Worm (Caenorhabditis elegans) whole organism, L3 larva: Measurements from ENCODE around the gene hot-6.

ENCODE experiments used
- ZK546.5 ChIP-seq: sonication (generic microtip); optimal IDR thresholded peaks from 2 replicates; lab custom pipeline; 2017; ENCODE audit warnings: missing biosample characterization, missing genetic modification characterization
- aly-2 ChIP-seq: fragments of 150-350 bp; optimal IDR thresholded peaks from 2 replicates; lab custom pipeline; 2014; ENCODE audit warnings: missing biosample characterization, missing genetic modification characterization
- ama-1 ChIP-seq: fragments of 150-350 bp; optimal IDR thresholded peaks from 2 replicates; lab custom pipeline; 2018
- ceh-28 ChIP-seq: fragments of 150-350 bp; optimal IDR thresholded peaks from 2 replicates; lab custom pipeline; 2014; ENCODE audit warnings: missing biosample characterization, missing genetic modification reagents, missing genetic modification characterization
- ceh-82 ChIP-seq: fragments of 150-350 bp; optimal IDR thresholded peaks from 2 replicates; lab custom pipeline; 2014; ENCODE audit warnings: missing biosample characterization, missing genetic modification characterization
- daf-12 ChIP-seq: fragments of 150-350 bp; optimal IDR thresholded peaks from 2 replicates; lab custom pipeline; 2014; ENCODE audit warnings: missing biosample characterization, missing genetic modification reagents, missing genetic modification characterization
- elt-1 ChIP-seq: fragments of 150-350 bp; optimal IDR thresholded peaks from 2 replicates; lab custom pipeline; 2014; ENCODE audit warnings: missing biosample characterization, missing genetic modification characterization
- elt-2 ChIP-seq: sonication (generic microtip); optimal IDR thresholded peaks from 2 replicates; lab custom pipeline; 2016; ENCODE audit warnings: missing genetic modification reagents, mild to moderate bottlenecking, missing genetic modification characterization, missing compliant biosample characterization
- elt-3 ChIP-seq, 3 experiments: fragments of 150-350 bp in 1 of 3; sonication (generic microtip) in 2 of 3; optimal IDR thresholded peaks; 2 replicates in 2 of 3; 4 replicates in 1 of 3; lab custom pipeline; 2014 to 2017; ENCODE audit warnings: missing biosample characterization in 3 of 3, missing genetic modification characterization in 3 of 3
- eor-1 ChIP-seq, 2 experiments: fragments of 150-350 bp; optimal IDR thresholded peaks; 2 replicates each; lab custom pipeline; 2014 to 2018; ENCODE audit warnings: missing biosample characterization in 2 of 2, missing genetic modification characterization in 2 of 2
- fkh-10 ChIP-seq: sonication (generic microtip); optimal IDR thresholded peaks from 2 replicates; lab custom pipeline; 2017; ENCODE audit warnings: missing biosample characterization, missing genetic modification reagents, missing genetic modification characterization
- fos-1 ChIP-seq: fragments of 150-350 bp; optimal IDR thresholded peaks from 2 replicates; lab custom pipeline; 2014; ENCODE audit warnings: missing biosample characterization, missing genetic modification characterization
- hmg-11 ChIP-seq: sonication (generic microtip); optimal IDR thresholded peaks from 2 replicates; lab custom pipeline; 2016; ENCODE audit warnings: missing genetic modification characterization, missing compliant biosample characterization
- jun-1 ChIP-seq: fragments of 150-350 bp; optimal IDR thresholded peaks from 2 replicates; lab custom pipeline; 2014; ENCODE audit warnings: missing biosample characterization, missing genetic modification reagents, missing genetic modification characterization
- lin-15B ChIP-seq: fragments of 150-350 bp; optimal IDR thresholded peaks from 2 replicates; lab custom pipeline; 2014; ENCODE audit warnings: missing biosample characterization, missing genetic modification characterization
- lin-39 ChIP-seq: fragments of 150-350 bp; optimal IDR thresholded peaks from 2 replicates; lab custom pipeline; 2018; ENCODE audit warnings: missing biosample characterization, missing genetic modification reagents, missing genetic modification characterization
- lsy-12 ChIP-seq: sonication (generic microtip); optimal IDR thresholded peaks from 2 replicates; lab custom pipeline; 2016; ENCODE audit warnings: mild to moderate bottlenecking, missing genetic modification characterization, missing compliant biosample characterization
- mdl-1 ChIP-seq: fragments of 150-350 bp; optimal IDR thresholded peaks from 2 replicates; lab custom pipeline; 2014; ENCODE audit warnings: missing biosample characterization, missing genetic modification characterization
- mml-1 ChIP-seq: fragments of 150-350 bp; sonication (generic microtip); optimal IDR thresholded peaks from 3 replicates; lab custom pipeline; 2014; ENCODE audit warnings: missing biosample characterization, missing genetic modification characterization
- nfya-1 ChIP-seq: sonication (generic microtip); optimal IDR thresholded peaks from 2 replicates; lab custom pipeline; 2017; ENCODE audit warnings: missing genetic modification characterization, mild to moderate bottlenecking, missing compliant biosample characterization, antibody characterized with exemption, moderate library complexity; ENCODE audit not compliant: insufficient read depth
- nhr-23 ChIP-seq: fragments of 150-350 bp; optimal IDR thresholded peaks from 2 replicates; lab custom pipeline; 2014; ENCODE audit warnings: missing biosample characterization, missing genetic modification reagents, missing genetic modification characterization
- nhr-237 ChIP-seq: fragments of 150-350 bp; optimal IDR thresholded peaks from 2 replicates; lab custom pipeline; 2014; ENCODE audit warnings: missing biosample characterization, missing genetic modification characterization
- nhr-25 ChIP-seq: sonication (generic microtip); optimal IDR thresholded peaks from 2 replicates; lab custom pipeline; 2017; ENCODE audit warnings: missing biosample characterization, missing genetic modification characterization
- nhr-43 ChIP-seq: sonication (generic microtip); optimal IDR thresholded peaks from 2 replicates; lab custom pipeline; 2016; ENCODE audit warnings: mild to moderate bottlenecking, missing genetic modification characterization, missing compliant biosample characterization; ENCODE audit not compliant: poor library complexity, severe bottlenecking
- nhr-67 ChIP-seq: fragments of 150-350 bp; optimal IDR thresholded peaks from 2 replicates; lab custom pipeline; 2014; ENCODE audit warnings: missing biosample characterization, missing genetic modification characterization
- pha-4 ChIP-seq: fragments of 150-350 bp; optimal IDR thresholded peaks from 2 replicates; lab custom pipeline; 2014; ENCODE audit warnings: missing biosample characterization, missing genetic modification reagents, missing genetic modification characterization
- pqm-1 ChIP-seq: fragments of 150-350 bp; optimal IDR thresholded peaks from 2 replicates; lab custom pipeline; 2017; ENCODE audit warnings: missing biosample characterization, missing genetic modification characterization, inconsistent platforms
- sea-2 ChIP-seq: fragments of 150-350 bp; sonication (generic microtip); optimal IDR thresholded peaks from 4 replicates; lab custom pipeline; 2014; ENCODE audit warnings: missing biosample characterization, missing genetic modification reagents, missing genetic modification characterization
- skn-1 ChIP-seq: fragments of 150-350 bp; optimal IDR thresholded peaks from 2 replicates; lab custom pipeline; 2014; ENCODE audit warnings: missing biosample characterization, missing genetic modification characterization
- tbx-2 ChIP-seq: sonication (generic microtip); optimal IDR thresholded peaks from 2 replicates; lab custom pipeline; 2016; ENCODE audit warnings: mild to moderate bottlenecking, missing genetic modification characterization, missing compliant biosample characterization
- unc-62 ChIP-seq: fragments of 150-350 bp; sonication (generic microtip); optimal IDR thresholded peaks from 4 replicates; lab custom pipeline; 2014; ENCODE audit warnings: missing biosample characterization, missing genetic modification reagents, missing genetic modification characterization
- zag-1 ChIP-seq: fragments of 150-350 bp; optimal IDR thresholded peaks from 2 replicates; lab custom pipeline; 2014; ENCODE audit warnings: missing biosample characterization, missing genetic modification characterization
- ztf-11 ChIP-seq: fragments of 150-350 bp; optimal IDR thresholded peaks from 2 replicates; lab custom pipeline; 2014; ENCODE audit warnings: missing biosample characterization, missing genetic modification characterization
- ztf-4 ChIP-seq: fragments of 150-350 bp; optimal IDR thresholded peaks from 2 replicates; lab custom pipeline; 2014; ENCODE audit warnings: missing biosample characterization, missing genetic modification characterization

hot-6 gene

ce11 chrV:11039379-11039954 lies 16.7 kb upstream of the hot-6 start, which contains the start of gene pak-2 (continued):
- TF ChIP-seq lin-39 (no peak), eor-1 (tag; optimal IDR thresholded peaks at IDR 0.05; lab: Kevin White, UChicago) (no peak), skn-1 (tag; lab: Kevin White, UChicago) (no peak)
- TF ChIP-seq, all 47 proteins: peak for 16

- TF ChIP-seq nfya-1 (peak; percentile 21), fos-1 (tag; lab: Kevin White, UChicago) (no peak)
Measured at ce11 chrV:11034748-11035147, 12.0 kb upstream of the hot-6 start, which contains the start of gene pptr-2. pptr-2 (minus strand) TSS chrV:11034931.

- TF ChIP-seq mml-1 (no peak), ztf-11 (no peak), sea-2 (GFP tag; lab: Kevin White, UChicago) (no peak), tbx-2 (tag; lab: Kevin White, UChicago) (no peak), nhr-237 (tag; lab: Kevin White, UChicago) (no peak), elt-1 (no peak), skn-1 (tag; lab: Kevin White, UChicago) (no peak), ama-1 (lab: Kevin White, UChicago) (no peak), elt-2 (tag; lab: Kevin White, UChicago) (no peak), nhr-25 (no peak)
- TF ChIP-seq, all 47 proteins: peak for 0
Measured at ce11 chrV:11033241-11033640, 10.5 kb upstream of the hot-6 start.

- TF ChIP-seq eor-1 (tag; optimal IDR thresholded peaks at IDR 0.05; lab: Kevin White, UChicago) (no peak), nfya-1 (no peak), nhr-43 (tag; lab: Kevin White, UChicago) (no peak), pqm-1 (no peak), zag-1 (no peak), mml-1 (no peak), elt-1 (no peak), fos-1 (tag; lab: Kevin White, UChicago) (no peak), ztf-11 (no peak), sea-2 (GFP tag; lab: Kevin White, UChicago) (no peak), ama-1 (lab: Kevin White, UChicago) (no peak), ceh-82 (no peak), daf-12 (tag; lab: Kevin White, UChicago) (no peak), aly-2 (no peak), ZK546.5 (tag; lab: Kevin White, UChicago) (no peak), fkh-10 (GFP tag; lab: Kevin White, UChicago) (no peak), nhr-67 (no peak), ztf-4 (no peak), elt-3 (tag; optimal IDR thresholded peaks at IDR 0.05; lab: Kevin White, UChicago) (no peak)
Measured at ce11 chrV:11030675-11031074, 7.9 kb upstream of the hot-6 start.

- TF ChIP-seq lin-15B (tag; lab: Kevin White, UChicago) (peak; percentile 59), ZK546.5 (tag; lab: Kevin White, UChicago) (no peak), ceh-28 (peak; percentile 43), pha-4 (peak; percentile 74), nfya-1 (peak; percentile 27), unc-62 (GFP tag; lab: Kevin White, UChicago) (no peak), lsy-12 (tag; lab: Kevin White, UChicago) (peak; percentile 30), nhr-25 (peak; percentile 23), jun-1 (peak; percentile 12), ama-1 (lab: Kevin White, UChicago) (no peak), tbx-2 (tag; lab: Kevin White, UChicago) (no peak), nhr-43 (tag; lab: Kevin White, UChicago) (peak; percentile 84), nhr-23 (tag; lab: Kevin White, UChicago) (peak; percentile 69), mdl-1 (tag; lab: Kevin White, UChicago) (no peak), elt-2 (tag; lab: Kevin White, UChicago) (peak; percentile 18), hmg-11 (peak; percentile 29), lin-39 (peak; percentile 32)
Measured at ce11 chrV:11029309-11029708, 6.6 kb upstream of the hot-6 start.
